Worm (Caenorhabditis elegans): ENCODE results near the gene F25E5.16.

The F25E5.16 gene

DNA sequence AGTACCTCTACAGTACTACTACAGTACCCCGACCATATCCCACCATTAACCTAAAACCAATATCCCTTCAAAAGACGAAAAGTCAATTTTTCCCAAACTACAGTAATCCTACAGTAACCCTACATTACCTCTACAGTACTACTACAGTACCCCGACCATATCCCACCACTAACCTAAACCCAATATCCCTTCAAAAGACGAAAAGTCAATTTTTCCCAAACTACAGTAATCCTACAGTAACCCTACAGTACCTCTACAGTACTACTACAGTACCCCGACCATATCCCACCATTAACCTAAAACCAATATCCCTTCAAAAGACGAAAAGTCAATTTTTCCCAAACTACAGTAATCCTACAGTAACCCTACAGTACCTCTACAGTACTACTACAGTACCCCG is 6.2 kb downstream of the F25E5.16 start, which contains the start of gene nhr-141:
Gene nhr-141, plus strand, starts transcription at position 331 of the 400 bp plus-strand sequence.
- TF ChIP-seq egrh-3 (GFP tag; IDR thresholded peaks at IDR 0.05) (peak; percentile 55), madf-3 (GFP tag; IDR thresholded peaks at IDR 0.05) (peak; percentile 65; the same call in 1 of the 2 replicates)

- TF ChIP-seq K11D2.4 (GFP tag; IDR thresholded peaks at IDR 0.05) = no peak
- TF ChIP-seq cebp-1 (GFP tag; IDR thresholded peaks at IDR 0.05) = no peak
- TF ChIP-seq cebp-1 (tag; optimal IDR thresholded peaks at IDR 0.05) = peak; percentile 4
These were observed 8.9 kb downstream of the F25E5.16 start, which contains the start of gene F25E5.5 for ce11 chrV:7446965-7447364. F25E5.5 (plus strand) TSS chrV:7447265.

- TF ChIP-seq ztf-25 (GFP tag; IDR thresholded peaks at IDR 0.05) (no peak), nhr-90 (tag; optimal IDR thresholded peaks at IDR 0.05) (no peak), F23B12.7 (tag; optimal IDR thresholded peaks at IDR 0.05; ENCODE audit: insufficient read depth) (no peak), C06A6.2 (GFP tag; conservative IDR thresholded peaks at IDR 0.05) (no peak), nhr-27 (tag; optimal IDR thresholded peaks at IDR 0.05) (no peak), chd-7 (tag; optimal IDR thresholded peaks at IDR 0.05) (no peak), nhr-120 (GFP tag; IDR thresholded peaks at IDR 0.05) (no peak), ekl-4 (GFP tag; IDR thresholded peaks at IDR 0.05) (no peak), bed-1 (GFP tag; IDR thresholded peaks at IDR 0.05) (no peak), F55B11.4 (tag; optimal IDR thresholded peaks at IDR 0.05; ENCODE audit: borderline replicate concordance, insufficient read depth) (no peak), snpc-1.3 (tag; optimal IDR thresholded peaks at IDR 0.05; ENCODE audit: insufficient read depth) (no peak), let-607 (tag; optimal IDR thresholded peaks at IDR 0.05) (no peak), madf-6 (GFP tag; IDR thresholded peaks at IDR 0.05) (no peak), B0019.2 (GFP tag; conservative IDR thresholded peaks at IDR 0.05) (no peak), madf-8 (GFP tag; conservative IDR thresholded peaks at IDR 0.05) (no peak)
These were observed 11.3 kb downstream of the F25E5.16 start, which contains the start of gene try-12 for ce11 chrV:7449303-7449827. try-12 (plus strand) TSS chrV:7449353.

DNA sequence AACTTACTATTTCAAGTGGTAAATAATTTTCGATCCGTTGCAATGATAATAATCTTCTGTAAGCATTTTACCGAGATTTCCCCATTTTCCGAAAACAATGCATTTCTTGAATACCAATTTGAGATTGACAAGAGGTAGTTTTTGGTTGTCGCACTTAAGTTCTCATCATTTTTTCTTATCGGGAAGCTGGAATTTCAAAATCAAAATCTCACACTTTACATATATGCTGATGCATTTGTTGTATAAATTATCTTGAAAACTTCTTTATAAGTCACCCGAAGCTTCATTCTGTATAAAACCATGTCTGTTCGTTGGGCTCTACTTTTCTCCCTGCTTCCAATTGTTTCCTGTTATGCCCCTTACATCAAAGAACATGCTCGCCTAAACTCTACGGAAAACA is 13.3 kb downstream of the F25E5.16 start, which contains the start of gene try-11:
Gene try-11, plus strand, starts transcription at position 301 of the 400 bp plus-strand sequence.
- TF ChIP-seq zim-3 (tag; optimal IDR thresholded peaks at IDR 0.05) (no peak), unc-62 (GFP tag; optimal IDR thresholded peaks at IDR 0.05) (no peak), pha-4 (tag; optimal IDR thresholded peaks at IDR 0.05) (no peak), lin-26 (GFP tag; IDR thresholded peaks at IDR 0.05) (no peak), chd-7 (tag; optimal IDR thresholded peaks at IDR 0.05) (no peak), rec-8 (tag; optimal IDR thresholded peaks at IDR 0.05) (no peak), F52B5.7 (tag; optimal IDR thresholded peaks at IDR 0.05) (no peak), mes-4 (tag; optimal IDR thresholded peaks at IDR 0.05) (no peak), tlf-1 (GFP tag; optimal IDR thresholded peaks at IDR 0.05) (no peak), sdz-38 (tag; optimal IDR thresholded peaks at IDR 0.05) (no peak), ztf-26 (tag; optimal IDR thresholded peaks at IDR 0.05) (no peak), T07F8.4 (tag; optimal IDR thresholded peaks at IDR 0.05) (no peak), fkh-3 (tag; optimal IDR thresholded peaks at IDR 0.05) (no peak), ceh-27 (GFP tag; optimal IDR thresholded peaks at IDR 0.05) (no peak), ztf-3 (GFP tag; optimal IDR thresholded peaks at IDR 0.05) (no peak), nhr-80 (tag; optimal IDR thresholded peaks at IDR 0.05) (no peak)
